Worm (Caenorhabditis elegans) whole organism, young adult: ENCODE data around the gene T24H10.4.
A peak's percentile ranks its signal among the peaks of the same experiment; 100 is the strongest.
"Not testable (repeated sequence)": the region's sequence is repeated elsewhere in the genome, so short reads cannot be mapped to it uniquely, and the experiment has no call there.

Experiments used
- B0261.1 ChIP-seq: sonication (generic microtip); optimal IDR thresholded peaks from 2 replicates; lab custom pipeline; 2016; ENCODE audit warnings: mild to moderate bottlenecking, missing genetic modification characterization, moderate library complexity, missing compliant biosample characterization
- C06A6.2 ChIP-seq: fragments of 200-800 bp; sonication (Bioruptor generic); conservative IDR thresholded peaks from 2 replicates; pipeline ENCODE4 v1.3.6; 2022; ENCODE audit warnings: missing genetic modification characterization, missing compliant biosample characterization
- C17E4.6 ChIP-seq: fragments of 200-800 bp; sonication (Bioruptor generic); IDR thresholded peaks from 2 replicates; pipeline ENCODE4 v1.3.6; 2022; ENCODE audit warnings: missing genetic modification reagents, missing genetic modification characterization, missing compliant biosample characterization
- D2030.7 ChIP-seq: fragments of 200-800 bp; sonication (Bioruptor generic); IDR thresholded peaks from 2 replicates; pipeline ENCODE4 v1.3.6; 2022; ENCODE audit warnings: missing genetic modification reagents, missing genetic modification characterization, missing compliant biosample characterization
- F33H1.4 ChIP-seq: fragments of 200-800 bp; sonication (Bioruptor generic); IDR thresholded peaks from 2 replicates; pipeline ENCODE4 v1.3.6; 2022; ENCODE audit warnings: missing genetic modification reagents, missing genetic modification characterization, missing compliant biosample characterization
- F37B4.10 ChIP-seq: fragments of 200-800 bp; sonication (Bioruptor generic); IDR thresholded peaks from 2 replicates; pipeline ENCODE4 v1.3.6; 2022; ENCODE audit warnings: missing genetic modification characterization, missing compliant biosample characterization
- Y79H2A.3 ChIP-seq: fragments of 200-800 bp; sonication (Bioruptor generic); conservative IDR thresholded peaks from 2 replicates; pipeline ENCODE4 v1.3.6; 2022; ENCODE audit warnings: missing genetic modification reagents, missing genetic modification characterization, missing compliant biosample characterization
- Y95B8A.8 ChIP-seq: fragments of 200-800 bp; sonication (Bioruptor generic); IDR thresholded peaks from 2 replicates; pipeline ENCODE4 v1.3.6; 2022; ENCODE audit warnings: missing genetic modification reagents, missing genetic modification characterization, missing compliant biosample characterization
- attf-6 ChIP-seq: fragments of 200-800 bp; sonication (Bioruptor generic); IDR thresholded peaks from 2 replicates; pipeline ENCODE4 v1.3.6; 2022; ENCODE audit warnings: missing genetic modification reagents, missing genetic modification characterization, missing compliant biosample characterization
- bed-1 ChIP-seq: fragments of 200-800 bp; sonication (Bioruptor generic); IDR thresholded peaks from 2 replicates; pipeline ENCODE4 v1.3.6; 2022; ENCODE audit warnings: missing genetic modification reagents, missing genetic modification characterization, missing compliant biosample characterization
- ccch-3 ChIP-seq: fragments of 200-800 bp; sonication (Bioruptor generic); optimal IDR thresholded peaks from 2 replicates; lab custom pipeline; 2018; ENCODE audit warnings: mild to moderate bottlenecking, missing genetic modification characterization, missing compliant biosample characterization
- cebp-2 ChIP-seq: fragments of 200-800 bp; sonication (Bioruptor generic); IDR thresholded peaks from 2 replicates; pipeline ENCODE4 v1.3.6; 2022; ENCODE audit warnings: missing genetic modification characterization, missing compliant biosample characterization
- ceh-100 ChIP-seq: fragments of 200-800 bp; sonication (Bioruptor generic); IDR thresholded peaks from 2 replicates; pipeline ENCODE4 v1.3.6; 2022; ENCODE audit warnings: missing genetic modification reagents, missing genetic modification characterization, missing compliant biosample characterization
- ceh-58 ChIP-seq: fragments of 200-800 bp; sonication (Bioruptor generic); IDR thresholded peaks from 2 replicates; pipeline ENCODE4 v1.3.6; 2022; ENCODE audit warnings: missing genetic modification characterization, missing compliant biosample characterization
- ceh-79 ChIP-seq: sonication (generic microtip); optimal IDR thresholded peaks from 2 replicates; lab custom pipeline; 2017; ENCODE audit warnings: mild to moderate bottlenecking, missing genetic modification characterization, missing compliant biosample characterization
- ceh-91 ChIP-seq: fragments of 200-800 bp; sonication (Bioruptor generic); IDR thresholded peaks from 2 replicates; pipeline ENCODE4 v1.3.6; 2022; ENCODE audit warnings: missing genetic modification reagents, missing genetic modification characterization, missing compliant biosample characterization
- dox-1 ChIP-seq: fragments of 200-800 bp; sonication (Bioruptor generic); IDR thresholded peaks from 2 replicates; pipeline ENCODE4 v1.3.6; 2022; ENCODE audit warnings: missing genetic modification reagents, missing genetic modification characterization, missing compliant biosample characterization
- egl-44 ChIP-seq: fragments of 200-800 bp; sonication (Bioruptor generic); IDR thresholded peaks from 2 replicates; pipeline ENCODE4 v1.3.6; 2022; ENCODE audit warnings: missing genetic modification reagents, missing genetic modification characterization, missing compliant biosample characterization
- ekl-4 ChIP-seq: fragments of 200-800 bp; sonication (Bioruptor generic); IDR thresholded peaks from 2 replicates; pipeline ENCODE4 v1.3.6; 2022; ENCODE audit warnings: missing genetic modification reagents, missing genetic modification characterization, missing compliant biosample characterization
- hmg-1.2 ChIP-seq: fragments of 200-800 bp; sonication (Bioruptor generic); IDR thresholded peaks from 2 replicates; pipeline ENCODE4 v1.3.6; 2022; ENCODE audit warnings: missing genetic modification reagents, missing genetic modification characterization, missing compliant biosample characterization
- hmg-20 ChIP-seq: fragments of 200-800 bp; sonication (Bioruptor generic); IDR thresholded peaks from 2 replicates; pipeline ENCODE4 v1.3.6; 2022; ENCODE audit warnings: missing genetic modification reagents, missing genetic modification characterization, missing compliant biosample characterization
- hsf-1 ChIP-seq: fragments of 200-800 bp; sonication (Bioruptor generic); IDR thresholded peaks from 2 replicates; pipeline ENCODE4 v1.3.6; 2022; ENCODE audit warnings: missing genetic modification reagents, missing genetic modification characterization, missing compliant biosample characterization
- lag-1 ChIP-seq: fragments of 200-800 bp; sonication (Bioruptor generic); IDR thresholded peaks from 2 replicates; pipeline ENCODE4 v1.3.6; 2022; ENCODE audit warnings: missing genetic modification reagents, missing genetic modification characterization, missing compliant biosample characterization
- let-526 ChIP-seq: fragments of 200-800 bp; sonication (Bioruptor generic); IDR thresholded peaks from 2 replicates; pipeline ENCODE4 v1.3.6; 2022; ENCODE audit warnings: missing genetic modification reagents, missing genetic modification characterization, missing compliant biosample characterization
- lin-26 ChIP-seq: fragments of 200-800 bp; sonication (Bioruptor generic); IDR thresholded peaks from 2 replicates; pipeline ENCODE4 v1.3.6; 2022; ENCODE audit warnings: missing genetic modification reagents, missing genetic modification characterization, missing compliant biosample characterization
- madf-10 ChIP-seq: sonication (generic microtip); optimal IDR thresholded peaks from 2 replicates; lab custom pipeline; 2016; ENCODE audit warnings: mild to moderate bottlenecking, missing genetic modification characterization, missing compliant biosample characterization
- madf-6 ChIP-seq: fragments of 200-800 bp; sonication (Bioruptor generic); IDR thresholded peaks from 2 replicates; pipeline ENCODE4 v1.3.6; 2022; ENCODE audit warnings: missing genetic modification reagents, missing genetic modification characterization, missing compliant biosample characterization
- mcd-1 ChIP-seq: fragments of 200-800 bp; sonication (Bioruptor generic); IDR thresholded peaks from 2 replicates; pipeline ENCODE4 v1.3.6; 2022; ENCODE audit warnings: missing genetic modification reagents, missing genetic modification characterization, missing compliant biosample characterization
- mes-4 ChIP-seq: sonication (generic microtip); optimal IDR thresholded peaks from 2 replicates; lab custom pipeline; 2016; ENCODE audit warnings: missing genotype, missing genetic modification characterization, missing compliant biosample characterization
- nhr-120 ChIP-seq: fragments of 200-800 bp; sonication (Bioruptor generic); IDR thresholded peaks from 2 replicates; pipeline ENCODE4 v1.3.6; 2022; ENCODE audit warnings: missing genetic modification characterization, missing compliant biosample characterization
- nhr-80 ChIP-seq: sonication (generic microtip); optimal IDR thresholded peaks from 2 replicates; lab custom pipeline; 2016; ENCODE audit warnings: missing genetic modification characterization, missing compliant biosample characterization
- rcor-1 ChIP-seq: fragments of 200-800 bp; sonication (Bioruptor generic); IDR thresholded peaks from 2 replicates; pipeline ENCODE4 v1.3.6; 2022; ENCODE audit warnings: missing genetic modification reagents, missing genetic modification characterization, missing compliant biosample characterization
- rec-8 ChIP-seq, 2 experiments: sonication (generic microtip); optimal IDR thresholded peaks; 2 replicates each; lab custom pipeline; 2016; ENCODE audit warnings: mild to moderate bottlenecking in 2 of 2, missing genetic modification characterization in 2 of 2, missing genetic modification reagents in 2 of 2, missing genotype in 2 of 2, missing biosample characterization in 1 of 2, missing compliant biosample characterization in 1 of 2, moderate library complexity in 1 of 2
- rpc-1 ChIP-seq, 2 experiments: fragments of 150-350 bp in 1 of 2; sonication (generic microtip) in 1 of 2; optimal IDR thresholded peaks; 2 replicates each; lab custom pipeline; 2014 to 2018; ENCODE audit warnings: missing biosample characterization in 1 of 2, missing genetic modification characterization in 1 of 2, missing genetic modification reagents in 1 of 2, missing genotype in 1 of 2
- sea-2 ChIP-seq: fragments of 200-800 bp; sonication (Bioruptor generic); IDR thresholded peaks from 2 replicates; pipeline ENCODE4 v1.3.6; 2022; ENCODE audit warnings: missing genetic modification characterization, missing compliant biosample characterization
- tbp1 ChIP-seq: fragments of 200-800 bp; sonication (Bioruptor generic); optimal IDR thresholded peaks from 2 replicates; lab custom pipeline; 2018; ENCODE audit warnings: mild to moderate bottlenecking, missing genetic modification characterization, missing compliant biosample characterization
- ztf-18 ChIP-seq: sonication (generic microtip); optimal IDR thresholded peaks from 2 replicates; lab custom pipeline; 2016; ENCODE audit warnings: missing genotype, mild to moderate bottlenecking, missing genetic modification characterization, missing compliant biosample characterization
- ztf-28 ChIP-seq: fragments of 200-800 bp; sonication (Bioruptor generic); IDR thresholded peaks from 2 replicates; pipeline ENCODE4 v1.3.6; 2022; ENCODE audit warnings: missing genetic modification reagents, missing genetic modification characterization, missing compliant biosample characterization
- ztf-6 ChIP-seq: fragments of 200-800 bp; sonication (Bioruptor generic); IDR thresholded peaks from 2 replicates; pipeline ENCODE4 v1.3.6; 2022; ENCODE audit warnings: missing genetic modification reagents, missing genetic modification characterization, missing compliant biosample characterization

T24H10.4 gene

DNA sequence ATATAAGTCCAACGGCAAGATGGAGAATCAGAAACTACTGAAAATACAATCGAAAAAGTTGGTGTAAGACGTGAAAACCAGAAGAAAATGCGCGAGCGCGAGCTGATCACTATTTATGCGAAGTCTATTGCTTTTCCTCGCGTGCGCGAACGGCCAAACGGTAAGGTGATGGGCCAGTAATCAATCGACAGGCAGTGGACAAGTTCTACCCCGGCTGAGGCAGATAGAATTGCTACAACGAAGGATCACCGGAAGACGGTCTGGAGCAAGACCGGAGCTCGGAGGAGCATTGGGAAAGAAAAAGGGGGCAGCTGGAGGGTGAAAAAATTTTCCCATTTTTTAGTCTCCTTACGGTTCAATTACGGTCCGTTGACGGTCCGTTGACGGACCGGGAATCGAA is 6.7 kb upstream of the T24H10.4 start (continued):
- TF ChIP-seq ztf-18, result peak; percentile 12
- peak; percentile 50; the same call in 1 of the 2 replicates for TF ChIP-seq ceh-91 (GFP tag; lab: Robert Waterston, UW)
- peak; percentile 83 for TF ChIP-seq D2030.7 (GFP tag; lab: Robert Waterston, UW)
- 0 out of 2 replicates have a peak, but pooled peaks have one; percentile 39 for TF ChIP-seq Y79H2A.3 (GFP tag; lab: Robert Waterston, UW)
- peak; percentile 94 for TF ChIP-seq cebp-2 (GFP tag; lab: Robert Waterston, UW)
- 0 out of 2 replicates have a peak, but pooled peaks have one; percentile 76 for TF ChIP-seq F37B4.10
- peak; percentile 75 for TF ChIP-seq tbp1 (GFP tag; lab: Kevin White, UChicago)
- peak; percentile 80 for TF ChIP-seq dox-1
- peak; percentile 69 for TF ChIP-seq hmg-20 (GFP tag; lab: Robert Waterston, UW)
- peak; percentile 94 for TF ChIP-seq egl-44
- TF ChIP-seq hsf-1 (GFP tag; lab: Robert Waterston, UW), result peak; percentile 74
- TF ChIP-seq ekl-4, result peak; percentile 73
- TF ChIP-seq C17E4.6 (GFP tag; lab: Robert Waterston, UW), result peak; percentile 71; the same call in 1 of the 2 replicates
- TF ChIP-seq bed-1 (GFP tag; lab: Robert Waterston, UW), result 0 out of 2 replicates have a peak, but pooled peaks have one; percentile 52
- TF ChIP-seq nhr-120, result 0 out of 2 replicates have a peak, but pooled peaks have one; percentile 45
- TF ChIP-seq lin-26, result peak; percentile 99
- TF ChIP-seq attf-6 (GFP tag; lab: Robert Waterston, UW), result peak; percentile 57; the same call in 1 of the 2 replicates
- peak; percentile 67 for TF ChIP-seq mcd-1 (GFP tag; lab: Robert Waterston, UW)
- peak; percentile 53; the same call in 1 of the 2 replicates for TF ChIP-seq ceh-100 (GFP tag; lab: Robert Waterston, UW)
- TF ChIP-seq F33H1.4 (GFP tag; lab: Robert Waterston, UW), result peak; percentile 57
- TF ChIP-seq B0261.1 (tag; lab: Kevin White, UChicago), result peak; percentile 40
- peak; percentile 78 for TF ChIP-seq madf-6 (GFP tag; lab: Robert Waterston, UW)
- TF ChIP-seq hmg-1.2 (GFP tag; lab: Robert Waterston, UW), result peak; percentile 58
- TF ChIP-seq rcor-1 (GFP tag; lab: Robert Waterston, UW), result peak; percentile 70
- TF ChIP-seq let-526 (GFP tag; lab: Robert Waterston, UW), result 0 out of 2 replicates have a peak, but pooled peaks have one; percentile 42
- peak; percentile 88 for TF ChIP-seq ztf-28
- TF ChIP-seq Y95B8A.8 (GFP tag; lab: Robert Waterston, UW), result peak; percentile 78; the same call in 1 of the 2 replicates
- not testable (repeated sequence) for TF ChIP-seq rpc-1 (optimal IDR thresholded peaks at IDR 0.05; lab: Kevin White, UChicago)
- TF ChIP-seq rpc-1 (tag; optimal IDR thresholded peaks at IDR 0.05; lab: Kevin White, UChicago), result peak; percentile 41

DNA sequence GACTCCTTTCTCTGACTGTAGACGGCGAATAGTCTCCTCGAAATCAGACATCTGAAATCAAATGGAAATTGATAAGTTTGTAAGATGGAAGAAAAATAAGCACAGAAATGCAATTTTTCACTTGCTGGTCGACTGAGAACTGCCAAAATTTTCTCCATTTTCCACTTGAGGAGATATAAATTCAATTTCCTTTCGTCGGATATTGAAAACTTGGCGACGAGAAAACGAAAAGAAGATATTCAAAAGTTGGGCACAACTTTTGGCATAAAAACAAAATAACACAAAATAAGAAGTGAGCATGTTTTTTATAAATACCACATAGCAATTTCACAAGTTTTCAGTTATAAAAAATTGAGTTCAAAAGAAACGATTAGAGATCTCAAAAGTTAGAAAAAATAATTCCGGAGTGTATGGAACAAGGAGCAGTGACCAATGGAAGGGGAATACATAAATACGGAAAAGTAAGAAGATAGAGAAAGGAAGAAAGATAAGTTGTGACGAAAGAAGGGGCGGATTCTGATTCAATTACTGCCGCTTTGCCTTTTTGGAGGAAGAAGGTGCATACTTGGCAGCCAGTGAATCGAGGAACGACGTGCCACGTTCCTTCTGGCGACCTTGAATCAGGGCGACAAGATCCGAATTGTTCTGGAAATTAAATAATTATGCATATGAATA is 2.1 kb upstream of the T24H10.4 start, which contains the start of gene dyrb-1:
TSS of gene dyrb-1 (minus strand) at position 51 of the 675 bp plus-strand sequence.
- TF ChIP-seq ceh-79 (tag; lab: Kevin White, UChicago) (no peak), lag-1 (GFP tag; lab: Robert Waterston, UW) (no peak), madf-10 (tag; lab: Kevin White, UChicago) (no peak), sea-2 (GFP tag; lab: Robert Waterston, UW) (no peak), C06A6.2 (GFP tag; lab: Robert Waterston, UW) (no peak), ccch-3 (GFP tag; lab: Kevin White, UChicago) (no peak), ceh-58 (no peak), rec-8 (tag; optimal IDR thresholded peaks at IDR 0.05; lab: Kevin White, UChicago) (no peak), egl-44 (no peak), hmg-1.2 (GFP tag; lab: Robert Waterston, UW) (no peak), nhr-80 (tag; lab: Kevin White, UChicago) (no peak), mes-4 (no peak), ztf-6 (GFP tag; lab: Robert Waterston, UW) (no peak)
